Worm (Caenorhabditis elegans) whole organism, early embryonic: ENCODE measurements around the gene C24D10.2.

ENCODE experiments used
- ceh-13 ChIP-seq: fragments of 200-800 bp; sonication (Bioruptor generic); optimal IDR thresholded peaks from 2 replicates; lab custom pipeline; 2018; ENCODE audit warnings: mild to moderate bottlenecking, missing genetic modification characterization, missing compliant biosample characterization
- scrt-1 ChIP-seq: fragments of 200-800 bp; sonication (Bioruptor generic); IDR thresholded peaks from 2 replicates; pipeline ENCODE4 v1.3.6; 2022; ENCODE audit warnings: missing genetic modification characterization, missing compliant biosample characterization
- tbx-37 ChIP-seq: fragments of 200-800 bp; sonication (Bioruptor generic); conservative IDR thresholded peaks from 2 replicates; pipeline ENCODE4 v1.3.6; 2022; ENCODE audit warnings: missing genetic modification reagents, missing genetic modification characterization, missing compliant biosample characterization

DNA sequence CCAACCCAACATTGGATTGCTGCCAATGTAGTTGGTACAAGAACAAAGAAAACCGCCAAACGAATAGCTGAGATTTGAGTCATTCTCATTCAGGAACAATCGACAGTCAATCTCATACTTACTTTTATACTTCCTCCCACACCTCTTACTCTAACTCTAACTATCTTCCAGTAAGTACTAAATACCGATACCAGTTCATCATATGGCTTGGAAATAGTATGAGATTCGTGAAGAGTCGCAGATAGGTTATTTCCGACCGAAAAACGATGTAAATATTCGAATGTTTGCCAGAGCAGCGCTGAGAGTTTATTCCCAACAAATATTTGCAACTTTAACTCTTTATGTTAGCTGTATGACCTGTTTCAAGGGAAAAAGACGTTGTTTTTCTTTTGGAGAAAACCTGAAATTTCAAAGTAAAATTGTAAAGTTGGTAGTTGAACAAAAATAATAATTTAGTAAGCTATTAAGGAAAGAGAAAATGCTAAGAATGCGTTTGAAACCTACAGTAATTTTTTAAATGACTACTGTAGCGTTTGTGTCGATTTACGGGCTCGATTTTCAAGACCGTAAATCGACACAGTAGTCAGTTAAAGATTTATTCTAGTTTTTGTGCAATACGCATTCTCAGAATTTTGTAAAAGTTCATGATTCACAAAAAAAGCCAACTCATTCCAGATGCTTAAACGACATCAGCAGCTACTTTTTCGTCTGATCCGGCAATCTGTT, 23.5 kb downstream of the C24D10.2 start, which contains the start of the genes W03F8.6 and mtrf-1L:
- TF ChIP-seq scrt-1 (GFP tag; lab: Robert Waterston, UW): no peak
- no peak for TF ChIP-seq tbx-37 (GFP tag; lab: Robert Waterston, UW)
- TF ChIP-seq ceh-13: no peak
